Worm (Caenorhabditis elegans): ENCODE results near the gene F32D8.8.

- TF ChIP-seq hnd-1 (tag; optimal IDR thresholded peaks at IDR 0.05) (no peak), tra-4 (tag; optimal IDR thresholded peaks at IDR 0.05) (no peak), scrt-1 (GFP tag; IDR thresholded peaks at IDR 0.05) (no peak), tbx-11 (GFP tag; IDR thresholded peaks at IDR 0.05) (no peak)
Measured at ce11 chrV:10873190-10873589, 29.4 kb downstream of the F32D8.8 start.
